Fruit fly (Drosophila melanogaster) S2 (cell line): ENCODE measurements around the gene Cpr62Bb.

Experiments used
- CG8478 ChIP-seq: fragments of >200 bp; optimal IDR thresholded peaks from 2 replicates; lab custom pipeline; 2018
- CTCF ChIP-seq, 2 experiments: fragments of >200 bp; optimal IDR thresholded peaks; 2 replicates each; lab custom pipeline; 2018

The Cpr62Bb gene

DNA sequence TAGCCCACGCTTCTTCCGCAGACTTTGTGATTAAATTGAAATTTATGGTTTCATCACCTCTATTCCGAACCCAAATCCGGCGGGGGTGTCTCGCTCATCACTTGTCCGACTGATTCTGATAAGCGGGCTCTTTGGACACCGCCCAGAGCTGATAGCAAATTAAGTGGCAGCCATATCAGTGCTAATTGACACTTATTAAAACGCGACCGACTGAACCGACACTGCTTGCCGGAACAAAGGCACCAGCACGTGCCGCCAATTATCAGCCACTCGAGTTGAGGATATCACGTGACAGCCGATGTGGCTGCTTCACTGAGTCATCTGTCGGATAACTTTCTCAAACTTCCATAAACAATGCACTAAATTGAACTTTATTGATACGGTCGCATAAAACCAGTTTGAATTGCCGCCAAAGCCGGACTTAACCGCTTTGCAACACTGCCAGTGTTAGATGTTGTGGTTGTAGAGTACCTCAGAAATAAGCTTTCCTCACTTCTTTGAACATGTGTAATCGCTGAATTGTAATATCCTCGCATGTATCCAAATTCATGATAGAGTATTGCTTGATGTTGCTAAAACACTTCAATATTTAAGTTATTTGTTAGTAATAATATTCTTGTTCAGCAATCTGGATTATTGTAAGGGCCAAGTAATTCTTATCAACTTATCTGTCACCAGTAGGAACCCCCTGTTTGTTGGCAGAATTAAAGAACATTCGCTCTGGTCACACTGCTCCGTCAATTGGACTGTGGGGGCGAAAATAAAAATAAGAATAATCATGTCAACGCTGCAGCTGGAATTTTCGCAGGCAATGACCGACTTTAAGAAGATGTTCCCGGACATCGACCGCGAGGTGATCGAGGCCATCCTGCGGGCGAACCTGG lies 21.7 kb upstream of the Cpr62Bb start, which contains the start of gene CG12024:
Gene CG12024 (plus strand): TSS at position 699 of the 884 bp plus-strand sequence.
- TF ChIP-seq CG8478 (lab: Kevin White, UChicago): no peak
- no peak for TF ChIP-seq CTCF (optimal IDR thresholded peaks at IDR 0.05; lab: Kevin White, UChicago)

DNA sequence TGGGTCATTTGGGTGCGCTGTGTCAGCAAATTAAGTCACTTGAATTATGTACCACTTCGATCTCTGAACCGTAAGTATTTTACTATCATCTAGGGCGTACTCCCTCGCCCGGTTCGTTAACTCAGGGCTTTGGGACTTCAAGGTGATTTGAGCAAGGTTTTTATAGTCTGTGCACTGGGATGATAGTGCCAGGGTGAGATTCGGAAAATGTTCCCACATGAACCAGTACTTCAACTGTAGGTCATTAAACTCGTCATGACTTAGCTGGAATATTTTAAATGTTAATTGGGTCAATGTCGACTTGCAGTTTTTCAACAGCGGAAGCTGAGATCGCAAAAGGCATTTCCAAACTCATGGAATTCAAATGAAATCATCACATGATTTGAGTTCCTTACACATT lies 20.5 kb upstream of the Cpr62Bb start, which contains the start of gene CNMa:
Gene CNMa (minus strand): TSS at position 101 of the 400 bp plus-strand sequence.
- TF ChIP-seq CTCF (optimal IDR thresholded peaks at IDR 0.05; lab: Kevin White, UChicago) (no peak), CG8478 (lab: Kevin White, UChicago) (no peak)

DNA sequence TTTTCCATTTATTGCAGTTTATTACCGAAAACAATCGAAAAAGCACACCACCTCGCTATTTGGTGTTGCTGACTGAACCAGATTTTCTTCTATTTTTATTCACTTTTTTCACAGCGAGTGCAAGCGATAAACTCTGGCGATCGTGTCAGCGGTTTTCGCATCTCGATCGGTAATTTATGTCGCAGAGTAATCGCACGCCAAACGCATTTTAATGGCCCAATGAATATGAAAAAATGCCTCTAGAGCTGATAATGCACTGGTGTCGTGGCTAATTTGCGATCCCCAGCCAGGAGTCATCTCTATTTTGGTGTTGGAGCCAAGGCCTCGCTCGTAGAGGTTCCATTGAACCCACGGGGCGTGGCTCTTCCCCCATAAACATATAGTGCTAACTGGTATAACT lies 18.3 kb upstream of the Cpr62Bb start:
- no peak for TF ChIP-seq CG8478 (lab: Kevin White, UChicago)
- no peak for TF ChIP-seq CTCF (optimal IDR thresholded peaks at IDR 0.05; lab: Kevin White, UChicago)

DNA sequence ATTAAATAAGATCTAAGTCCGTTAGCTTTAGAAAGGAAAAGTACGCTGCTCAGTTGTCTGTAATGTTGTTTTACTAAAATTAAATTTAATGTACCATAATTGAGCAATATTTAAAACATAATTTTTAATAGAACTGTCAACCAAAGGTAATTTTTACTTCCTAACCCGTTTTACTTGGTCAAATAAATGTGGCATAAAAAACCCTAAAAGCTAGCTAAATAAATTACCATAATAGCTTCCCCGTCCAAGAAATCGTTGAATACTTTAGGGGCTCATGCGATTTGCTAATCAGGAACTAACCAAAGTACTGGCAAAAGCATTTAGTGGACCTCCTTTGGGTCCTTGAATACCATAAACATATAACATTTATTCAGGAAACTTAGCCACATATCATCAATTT lies 15.5 kb upstream of the Cpr62Bb start:
- no peak for TF ChIP-seq CTCF (optimal IDR thresholded peaks at IDR 0.05; lab: Kevin White, UChicago)
- no peak for TF ChIP-seq CG8478 (lab: Kevin White, UChicago)

DNA sequence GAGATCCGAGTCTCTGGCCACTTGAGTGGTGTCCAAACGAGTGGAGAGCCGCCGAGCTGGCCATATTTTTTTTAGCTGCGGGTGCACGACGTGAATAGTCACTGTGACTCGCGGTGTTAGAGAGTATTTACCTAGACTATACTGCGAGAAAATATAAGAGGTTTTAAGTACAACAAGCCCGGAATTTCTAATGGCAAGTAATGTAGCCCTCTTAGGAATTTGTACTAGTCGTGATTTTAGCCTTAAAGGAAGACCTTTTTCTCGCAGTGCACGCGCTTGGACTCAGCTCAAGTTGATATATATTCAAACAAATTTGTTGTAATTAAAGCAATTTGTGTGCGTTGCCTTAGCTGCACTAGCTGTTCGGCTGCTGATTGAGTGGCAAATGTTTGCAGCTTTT lies 9.6 kb upstream of the Cpr62Bb start:
- TF ChIP-seq CTCF (optimal IDR thresholded peaks at IDR 0.05; lab: Kevin White, UChicago): no peak
- TF ChIP-seq CG8478 (lab: Kevin White, UChicago): no peak

DNA sequence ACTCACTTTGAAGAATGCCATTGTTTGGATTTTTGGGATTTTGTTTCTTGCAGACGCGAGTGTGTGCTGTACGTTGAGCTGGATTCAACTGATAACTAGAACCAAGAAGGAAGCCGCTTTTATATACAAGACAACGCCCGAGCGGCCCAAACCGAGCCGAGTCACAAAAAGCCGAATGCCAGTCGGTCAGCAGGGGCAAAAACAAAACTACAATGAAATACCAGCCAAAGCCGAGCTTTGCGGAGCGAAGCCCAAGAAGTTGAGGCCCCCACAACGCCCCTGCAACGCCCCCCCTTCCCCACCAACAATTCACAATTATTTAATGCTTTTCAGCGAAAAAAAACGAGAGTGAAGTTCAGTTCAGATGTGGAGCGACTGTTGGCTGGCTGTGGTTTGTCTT lies 7.0 kb upstream of the Cpr62Bb start, which contains the start of gene Cpr62Bc:
Gene Cpr62Bc (minus strand): TSS at position 101 of the 400 bp plus-strand sequence.
- no peak for TF ChIP-seq CG8478 (lab: Kevin White, UChicago)
- TF ChIP-seq CTCF (optimal IDR thresholded peaks at IDR 0.05; lab: Kevin White, UChicago): no peak

DNA sequence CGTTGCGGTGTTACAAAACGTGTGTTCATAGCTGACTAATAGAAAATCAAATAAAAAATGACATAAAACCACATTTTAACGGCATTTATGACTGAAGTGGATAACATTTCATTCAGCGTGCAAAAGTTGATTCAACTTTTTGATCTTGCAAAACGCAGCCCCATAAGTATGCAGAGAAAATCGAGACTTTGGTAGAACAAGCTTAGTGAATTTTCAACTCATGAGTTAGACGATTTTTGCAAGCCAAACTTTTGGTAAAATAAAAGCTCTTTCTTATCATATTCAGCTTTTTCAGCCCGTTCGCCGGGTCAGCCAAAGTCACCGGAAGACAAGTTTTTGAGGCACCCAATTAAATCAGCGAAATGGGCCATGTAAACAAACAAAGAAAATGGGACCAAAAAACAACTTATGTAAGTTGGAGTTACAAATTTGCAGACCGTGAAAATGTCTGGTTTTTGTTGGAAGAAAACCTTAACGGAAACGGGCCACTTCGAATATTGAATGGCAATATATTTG lies 3.2 kb downstream of the Cpr62Bb start, which contains the start of gene Cpr62Ba:
Gene Cpr62Ba (minus strand): TSS at position 31 of the 516 bp plus-strand sequence.
- TF ChIP-seq CG8478 (lab: Kevin White, UChicago) (no peak), CTCF (optimal IDR thresholded peaks at IDR 0.05; lab: Kevin White, UChicago) (no peak)

DNA sequence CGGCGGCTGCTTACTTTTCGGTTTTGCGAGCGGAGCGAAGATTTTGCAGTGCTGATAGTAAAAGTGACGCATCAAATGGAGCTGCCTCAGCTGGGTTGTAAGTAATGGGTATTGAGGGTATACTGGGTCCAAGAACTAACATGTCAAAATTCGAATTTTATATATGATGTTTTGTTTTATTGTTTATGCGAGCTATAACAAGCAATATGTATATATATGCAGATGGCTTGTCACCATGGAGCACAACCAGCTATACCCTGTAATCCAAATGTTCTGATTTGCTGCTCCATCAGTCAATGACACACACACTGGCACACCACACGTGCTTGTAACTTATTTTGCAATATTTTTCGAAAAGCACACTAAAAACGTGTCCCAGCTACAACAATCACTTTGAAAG lies 5.4 kb downstream of the Cpr62Bb start:
- no peak for TF ChIP-seq CTCF (optimal IDR thresholded peaks at IDR 0.05; lab: Kevin White, UChicago)
- no peak for TF ChIP-seq CG8478 (lab: Kevin White, UChicago)

DNA sequence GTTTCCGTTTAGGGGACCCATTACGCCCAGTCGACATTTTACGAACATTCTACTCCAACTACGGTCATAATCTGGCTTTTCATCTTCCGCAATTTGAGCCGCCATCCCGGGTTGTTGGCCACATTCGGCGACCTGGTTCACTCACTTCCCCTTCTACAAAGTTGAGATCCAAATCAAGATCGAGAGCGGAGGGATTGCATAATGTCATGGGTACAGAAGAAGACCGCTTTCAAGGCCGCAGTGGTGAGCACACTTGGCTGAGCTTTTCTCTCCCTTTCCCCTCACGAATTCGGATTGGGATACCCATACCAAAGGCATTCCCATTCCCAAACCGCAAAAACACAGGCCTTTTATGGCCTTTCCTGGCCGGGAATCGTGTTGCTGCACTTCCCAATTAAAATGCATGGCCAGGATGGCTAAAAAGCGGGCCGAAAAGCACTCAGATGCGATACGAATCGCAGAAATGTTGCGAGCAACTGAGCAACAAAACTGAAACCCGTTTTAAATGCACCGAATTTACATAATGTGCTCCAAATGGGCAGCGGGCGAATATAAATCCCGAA lies 7.1 kb downstream of the Cpr62Bb start:
- TF ChIP-seq CTCF (optimal IDR thresholded peaks at IDR 0.05; lab: Kevin White, UChicago): no peak
- no peak for TF ChIP-seq CG8478 (lab: Kevin White, UChicago)

DNA sequence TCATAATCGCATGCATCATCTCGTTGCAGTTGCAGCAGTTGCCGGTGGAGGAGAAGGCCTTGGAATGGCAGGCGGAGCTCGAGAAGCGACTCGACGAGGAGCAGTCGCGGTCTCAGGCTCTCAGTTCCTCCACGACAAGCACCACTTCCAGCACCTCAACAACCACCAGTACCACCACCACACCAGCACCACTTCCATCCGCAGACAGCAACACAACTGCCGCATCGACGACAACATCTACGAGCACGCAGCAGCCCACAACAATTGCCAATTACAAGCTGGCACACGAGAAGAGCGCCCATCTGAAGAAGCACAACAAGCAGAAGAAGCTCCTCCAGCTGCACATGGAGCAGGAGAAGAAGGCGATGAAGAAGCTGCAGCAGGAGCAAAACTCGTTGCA lies 12.6 kb downstream of the Cpr62Bb start:
- TF ChIP-seq CTCF (optimal IDR thresholded peaks at IDR 0.05; lab: Kevin White, UChicago) (no peak), CG8478 (lab: Kevin White, UChicago) (no peak)

DNA sequence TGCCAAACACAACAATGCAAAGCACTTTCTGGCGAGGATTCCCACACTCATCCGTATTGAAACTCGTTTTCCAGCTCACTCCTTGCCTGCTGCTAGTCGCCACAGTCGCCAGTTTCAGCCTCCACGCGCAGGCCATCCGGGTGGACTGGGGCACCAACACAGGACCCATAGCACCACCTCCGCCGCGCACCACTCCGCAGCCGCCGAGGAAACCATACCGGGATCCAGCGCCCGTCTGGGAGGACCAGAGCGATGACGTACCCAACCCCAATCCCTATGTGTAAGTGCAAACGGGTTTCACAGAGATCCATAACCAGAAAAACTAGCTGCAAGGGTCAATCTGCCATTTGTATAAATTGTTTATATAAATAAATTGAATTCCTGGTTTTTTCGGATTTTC lies 13.8 kb downstream of the Cpr62Bb start:
- TF ChIP-seq CG8478 (lab: Kevin White, UChicago): no peak
- no peak for TF ChIP-seq CTCF (optimal IDR thresholded peaks at IDR 0.05; lab: Kevin White, UChicago)

DNA sequence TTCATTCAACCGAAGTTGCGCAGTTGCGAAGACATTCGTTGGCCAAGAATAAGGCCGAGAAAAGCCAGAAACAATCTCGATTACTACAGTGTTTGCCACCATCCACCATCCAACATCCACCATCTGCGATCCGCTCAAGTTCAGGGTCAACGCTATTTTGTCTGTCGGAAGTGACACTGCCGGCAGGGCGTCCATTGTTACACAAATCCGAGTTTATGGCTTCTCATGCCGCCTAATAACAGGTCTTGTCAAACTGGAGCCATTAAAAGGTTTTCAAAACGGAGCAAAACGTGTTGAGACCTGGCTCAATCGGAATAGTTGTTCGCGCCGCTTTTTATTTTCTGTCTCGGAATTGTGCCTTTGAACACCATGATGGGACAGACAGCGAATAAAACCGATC lies 16.1 kb downstream of the Cpr62Bb start:
- TF ChIP-seq CG8478 (lab: Kevin White, UChicago): no peak
- no peak for TF ChIP-seq CTCF (optimal IDR thresholded peaks at IDR 0.05; lab: Kevin White, UChicago)

DNA sequence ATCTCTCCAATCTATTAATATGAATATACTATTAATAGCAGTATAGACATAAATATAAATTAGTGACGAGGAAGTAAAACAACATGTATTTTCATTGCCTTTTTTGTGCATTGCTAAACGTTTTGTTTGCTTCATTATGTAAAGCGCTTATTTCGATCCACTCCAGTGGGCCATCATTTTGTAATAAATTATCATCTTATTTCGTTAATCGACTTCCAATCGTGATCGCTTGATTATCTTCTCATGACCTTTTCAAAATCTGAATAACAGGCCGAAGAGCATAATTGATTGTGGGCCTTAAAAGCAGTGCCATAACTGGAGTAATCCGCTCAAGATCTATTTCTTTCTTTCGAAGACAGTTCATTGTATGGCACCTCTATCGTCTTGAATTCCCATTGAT lies 17.6 kb downstream of the Cpr62Bb start:
- TF ChIP-seq CG8478 (lab: Kevin White, UChicago) (no peak), CTCF (optimal IDR thresholded peaks at IDR 0.05; lab: Kevin White, UChicago) (no peak)

DNA sequence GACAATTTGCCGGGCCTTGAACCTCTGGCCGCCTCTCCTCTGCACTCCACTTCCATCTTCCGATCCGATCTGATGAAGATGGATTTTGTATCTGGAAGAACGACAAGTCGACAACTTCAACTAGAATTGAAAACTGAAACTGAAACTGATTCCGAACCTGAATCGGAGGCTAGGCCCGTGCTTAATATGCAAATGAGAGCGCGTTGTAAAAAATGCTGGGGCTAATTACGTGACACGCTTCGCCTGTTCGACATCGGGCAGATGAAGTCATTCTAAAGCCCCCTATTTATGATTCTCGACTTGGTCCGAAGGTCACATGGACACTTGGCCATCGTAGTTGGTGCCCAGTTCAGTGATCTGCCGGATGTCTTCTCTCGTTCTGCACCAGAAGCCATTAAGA lies 18.4 kb downstream of the Cpr62Bb start:
- TF ChIP-seq CTCF (optimal IDR thresholded peaks at IDR 0.05; lab: Kevin White, UChicago) (no peak), CG8478 (lab: Kevin White, UChicago) (no peak)

DNA sequence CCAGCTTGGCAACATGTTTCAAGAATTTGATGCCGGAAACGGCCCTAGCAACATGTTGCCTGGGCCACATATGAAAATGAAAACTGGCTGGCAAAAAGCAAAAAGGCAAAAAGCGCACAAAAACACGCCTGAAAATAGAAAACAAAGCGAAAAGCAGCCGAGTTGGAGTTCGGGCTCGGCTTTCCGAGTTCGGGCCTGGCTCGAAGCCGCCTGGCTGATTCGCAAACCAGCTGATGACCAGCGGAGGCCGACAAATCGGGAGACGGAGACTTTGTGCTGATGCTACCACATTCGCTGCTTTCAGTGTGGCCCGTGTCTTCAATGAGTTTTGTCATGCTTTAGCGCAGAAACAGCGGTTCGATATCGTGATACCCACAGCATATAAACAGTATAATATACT lies 24.7 kb downstream of the Cpr62Bb start, which contains the start of gene GV1:
Gene GV1 (plus strand): TSS at position 301 of the 400 bp plus-strand sequence.
- TF ChIP-seq CG8478 (lab: Kevin White, UChicago) (no peak), CTCF (optimal IDR thresholded peaks at IDR 0.05; lab: Kevin White, UChicago) (no peak)
